Worm (Caenorhabditis elegans): ENCODE results near the gene rpl-42.

Gene rpl-42

ce11 chrII:11104162-11104561, 11.6 kb downstream of the rpl-42 start, which contains the start of gene C09H10.9:
TSS of gene C09H10.9 (plus strand) at chrII:11104462.
- TF ChIP-seq ets-4 (GFP tag; optimal IDR thresholded peaks at IDR 0.05) (no peak), dox-1 (GFP tag; IDR thresholded peaks at IDR 0.05) (no peak), mcd-1 (GFP tag; IDR thresholded peaks at IDR 0.05) (no peak), lsy-27 (tag; optimal IDR thresholded peaks at IDR 0.05; ENCODE audit: borderline replicate concordance, insufficient read depth) (no peak), lin-35 (GFP tag; optimal IDR thresholded peaks at IDR 0.05) (no peak), F57A8.1 (GFP tag; optimal IDR thresholded peaks at IDR 0.05) (no peak), athp-1 (tag; optimal IDR thresholded peaks at IDR 0.05) (no peak), ztf-3 (GFP tag; optimal IDR thresholded peaks at IDR 0.05) (no peak), tlf-1 (GFP tag; optimal IDR thresholded peaks at IDR 0.05) (no peak), repo-1 (tag; optimal IDR thresholded peaks at IDR 0.05) (no peak), F55B11.4 (tag; optimal IDR thresholded peaks at IDR 0.05; ENCODE audit: borderline replicate concordance, insufficient read depth) (no peak), dpff-1 (tag; optimal IDR thresholded peaks at IDR 0.05) (no peak), ceh-91 (GFP tag; IDR thresholded peaks at IDR 0.05) (no peak), C17E4.6 (GFP tag; IDR thresholded peaks at IDR 0.05) (no peak), madf-10 (tag; optimal IDR thresholded peaks at IDR 0.05) (no peak), Y67H2A.10 (GFP tag; conservative IDR thresholded peaks at IDR 0.05) (no peak), ztf-28 (GFP tag; IDR thresholded peaks at IDR 0.05) (no peak)

ce11 chrII:11105981-11106711, 13.6 kb downstream of the rpl-42 start, which contains the start of gene nasp-1:
TSS of gene nasp-1 (plus strand) at chrII:11106612.
- TF ChIP-seq snpc-3.4 (tag; optimal IDR thresholded peaks at IDR 0.05) (peak; percentile 67), egl-18 (GFP tag; IDR thresholded peaks at IDR 0.05) (no peak), ztf-25 (GFP tag; IDR thresholded peaks at IDR 0.05) (no peak), ccch-3 (GFP tag; optimal IDR thresholded peaks at IDR 0.05) (no peak), lsy-27 (tag; optimal IDR thresholded peaks at IDR 0.05; ENCODE audit: borderline replicate concordance, insufficient read depth) (no peak), chd-7 (tag; optimal IDR thresholded peaks at IDR 0.05) (no peak), sptf-2 (GFP tag; optimal IDR thresholded peaks at IDR 0.05) (no peak), F57A8.1 (GFP tag; optimal IDR thresholded peaks at IDR 0.05) (no peak), F52B5.7 (tag; optimal IDR thresholded peaks at IDR 0.05) (no peak), B0261.1 (tag; optimal IDR thresholded peaks at IDR 0.05) (no peak), ztf-28 (GFP tag; IDR thresholded peaks at IDR 0.05) (no peak), mcd-1 (GFP tag; IDR thresholded peaks at IDR 0.05) (no peak), F10E7.11 (tag; optimal IDR thresholded peaks at IDR 0.05) (no peak), egrh-3 (GFP tag; IDR thresholded peaks at IDR 0.05) (no peak), xnd-1 (tag; optimal IDR thresholded peaks at IDR 0.05) (peak; percentile 30), athp-1 (tag; optimal IDR thresholded peaks at IDR 0.05) (no peak), F49E8.2 (tag; optimal IDR thresholded peaks at IDR 0.05; ENCODE audit: insufficient read depth) (peak; percentile 50), mel-28 (tag; optimal IDR thresholded peaks at IDR 0.05; ENCODE audit: borderline replicate concordance) (no peak), tbp1 (GFP tag; optimal IDR thresholded peaks at IDR 0.05) (peak; percentile 12), B0019.2 (GFP tag; conservative IDR thresholded peaks at IDR 0.05) (no peak), sdz-38 (tag; optimal IDR thresholded peaks at IDR 0.05) (no peak), ceh-40 (GFP tag; IDR thresholded peaks at IDR 0.05) (no peak), ztf-6 (GFP tag; IDR thresholded peaks at IDR 0.05) (no peak), F37B4.10 (GFP tag; IDR thresholded peaks at IDR 0.05) (no peak), F33H1.4 (GFP tag; IDR thresholded peaks at IDR 0.05) (peak; percentile 70), hrde-1 (tag; optimal IDR thresholded peaks at IDR 0.05; ENCODE audit: borderline replicate concordance) (no peak), Y79H2A.3 (GFP tag; conservative IDR thresholded peaks at IDR 0.05) (no peak), efl-1 (GFP tag; optimal IDR thresholded peaks at IDR 0.05) (peak; percentile 94), hsf-1 (GFP tag; IDR thresholded peaks at IDR 0.05) (peak; percentile 69; the same call in 1 of the 2 replicates), pha-4 (tag; optimal IDR thresholded peaks at IDR 0.05) (no peak), unc-62 (GFP tag; optimal IDR thresholded peaks at IDR 0.05) (no peak), C06A6.2 (GFP tag; conservative IDR thresholded peaks at IDR 0.05) (no peak), rcor-1 (GFP tag; IDR thresholded peaks at IDR 0.05) (0 out of 2 replicates have a peak, but pooled peaks have one; percentile 6), ceh-91 (GFP tag; IDR thresholded peaks at IDR 0.05) (peak; percentile 58; the same call in 1 of the 2 replicates)

All from whole organism, young adult.